Fruit fly (Drosophila melanogaster) whole organism: ENCODE measurements around the gene CG32017.

Experiments used
- CG8478 ChIP-seq: fragments of >200 bp; optimal IDR thresholded peaks from 2 replicates; lab custom pipeline; 2018; ENCODE audit warnings: inconsistent platforms
- Dll ChIP-seq: fragments of >200 bp; optimal IDR thresholded peaks from 2 replicates; lab custom pipeline; 2017
- usp ChIP-seq: fragments of >200 bp; optimal IDR thresholded peaks from 2 replicates; lab custom pipeline; 2017; ENCODE audit warnings: missing biosample characterization, missing genetic modification characterization, mixed read lengths

dm6 chr4:1198599-1198998, 36.6 kb upstream of the CG32017 start, which contains the start of gene Mitf:
- no peak for TF ChIP-seq CG8478 (lab: Kevin White, UChicago)
- TF ChIP-seq usp, result no peak
- no peak for TF ChIP-seq Dll (lab: Kevin White, UChicago)
